Worm (Caenorhabditis elegans) whole organism, midembryonic: ENCODE data around the gene set-4.

Source experiments
- T22C8.4 ChIP-seq: fragments of 200-800 bp; sonication (Bioruptor generic); IDR thresholded peaks from 2 replicates; pipeline ENCODE4 v1.3.6; 2022; ENCODE audit warnings: missing genetic modification characterization, missing compliant biosample characterization
- cog-1 ChIP-seq: sonication (generic microtip); optimal IDR thresholded peaks from 2 replicates; lab custom pipeline; 2016; ENCODE audit warnings: missing genetic modification characterization, missing compliant biosample characterization
- flt-1 ChIP-seq: fragments of 200-800 bp; sonication (Bioruptor generic); IDR thresholded peaks from 2 replicates; pipeline ENCODE4 v1.3.6; 2022; ENCODE audit warnings: missing genetic modification characterization, missing compliant biosample characterization
- klf-2 ChIP-seq: fragments of 200-800 bp; sonication (Bioruptor generic); conservative IDR thresholded peaks from 2 replicates; pipeline ENCODE4 v1.3.6; 2022; ENCODE audit warnings: missing genetic modification reagents, missing genetic modification characterization, missing compliant biosample characterization
- med-1 ChIP-seq: sonication (generic microtip); optimal IDR thresholded peaks from 2 replicates; lab custom pipeline; 2017; ENCODE audit warnings: missing genetic modification characterization, mild to moderate bottlenecking, missing compliant biosample characterization, antibody characterized with exemption, missing genetic modification reagents; ENCODE audit not compliant: insufficient read depth
- ref-1 ChIP-seq: fragments of 200-800 bp; sonication (Bioruptor generic); conservative IDR thresholded peaks from 2 replicates; pipeline ENCODE4 v1.3.6; 2022; ENCODE audit warnings: missing genetic modification reagents, missing genetic modification characterization, missing compliant biosample characterization
- tab-1 ChIP-seq: fragments of 200-800 bp; sonication (Bioruptor generic); IDR thresholded peaks from 2 replicates; pipeline ENCODE4 v1.3.6; 2022; ENCODE audit warnings: missing genetic modification characterization, missing compliant biosample characterization
- ztf-23 ChIP-seq: fragments of 200-800 bp; sonication (Bioruptor generic); IDR thresholded peaks from 2 replicates; pipeline ENCODE4 v1.3.6; 2022; ENCODE audit warnings: missing genetic modification reagents, missing genetic modification characterization, missing compliant biosample characterization
- ztf-29 ChIP-seq: fragments of 200-800 bp; sonication (Bioruptor generic); IDR thresholded peaks from 2 replicates; pipeline ENCODE4 v1.3.6; 2022; ENCODE audit warnings: missing genetic modification reagents, missing genetic modification characterization, missing compliant biosample characterization

Gene set-4

ce11 chrII:6286865-6287264 lies 44.3 kb downstream of the set-4 start, which contains the start of gene F13H8.6:
F13H8.6 (minus strand) TSS chrII:6286965.
- TF ChIP-seq flt-1 (GFP tag; lab: Robert Waterston, UW): no peak
- no peak for TF ChIP-seq tab-1 (GFP tag; lab: Robert Waterston, UW)
- no peak for TF ChIP-seq ref-1 (GFP tag; lab: Robert Waterston, UW)
- no peak for TF ChIP-seq T22C8.4
- no peak for TF ChIP-seq ztf-29 (GFP tag; lab: Robert Waterston, UW)
- TF ChIP-seq med-1 (GFP tag; lab: Kevin White, UChicago): no peak
- no peak for TF ChIP-seq cog-1 (tag; lab: Kevin White, UChicago)
- no peak for TF ChIP-seq ztf-23 (GFP tag; lab: Robert Waterston, UW)
- no peak for TF ChIP-seq klf-2 (GFP tag; lab: Robert Waterston, UW)

- no peak for TF ChIP-seq ztf-29 (GFP tag; lab: Robert Waterston, UW)
- TF ChIP-seq med-1 (GFP tag; lab: Kevin White, UChicago): no peak
Observed at ce11 chrII:6283074-6283473, 48.1 kb downstream of the set-4 start, which contains the start of gene F13H8.1. F13H8.1 (plus strand) TSS chrII:6283384.

ce11 chrII:6281903-6282302 lies 49.2 kb downstream of the set-4 start:
- TF ChIP-seq T22C8.4: no peak
- no peak for TF ChIP-seq klf-2 (GFP tag; lab: Robert Waterston, UW)
- no peak for TF ChIP-seq ztf-23 (GFP tag; lab: Robert Waterston, UW)
- no peak for TF ChIP-seq ztf-29 (GFP tag; lab: Robert Waterston, UW)
- TF ChIP-seq med-1 (GFP tag; lab: Kevin White, UChicago): no peak
- TF ChIP-seq ref-1 (GFP tag; lab: Robert Waterston, UW): no peak
- no peak for TF ChIP-seq cog-1 (tag; lab: Kevin White, UChicago)
- TF ChIP-seq flt-1 (GFP tag; lab: Robert Waterston, UW): no peak

- TF ChIP-seq ref-1 (GFP tag; lab: Robert Waterston, UW): no peak
- TF ChIP-seq flt-1 (GFP tag; lab: Robert Waterston, UW): no peak
- no peak for TF ChIP-seq T22C8.4
- no peak for TF ChIP-seq klf-2 (GFP tag; lab: Robert Waterston, UW)
- TF ChIP-seq ztf-23 (GFP tag; lab: Robert Waterston, UW): no peak
- TF ChIP-seq ztf-29 (GFP tag; lab: Robert Waterston, UW): no peak
- no peak for TF ChIP-seq tab-1 (GFP tag; lab: Robert Waterston, UW)
- TF ChIP-seq med-1 (GFP tag; lab: Kevin White, UChicago): no peak
Observed at ce11 chrII:6281002-6281401, 50.1 kb downstream of the set-4 start, which contains the start of gene scly-1. scly-1 (minus strand) TSS chrII:6281102.
